Worm (Caenorhabditis elegans) whole organism, L1 larva: ENCODE measurements around the gene sphk-1.

Source experiments
- C34B4.2 ChIP-seq: sonication (generic microtip); optimal IDR thresholded peaks from 2 replicates; lab custom pipeline; 2017; ENCODE audit warnings: mild to moderate bottlenecking, missing genetic modification characterization, missing compliant biosample characterization
- F16B12.6 ChIP-seq: fragments of 150-350 bp; optimal IDR thresholded peaks from 2 replicates; lab custom pipeline; 2014; ENCODE audit warnings: missing biosample characterization, missing genetic modification characterization
- ama-1 ChIP-seq: fragments of 150-350 bp; optimal IDR thresholded peaks from 2 replicates; lab custom pipeline; 2014
- blmp-1 ChIP-seq: fragments of 150-350 bp; optimal IDR thresholded peaks from 2 replicates; lab custom pipeline; 2014; ENCODE audit warnings: missing biosample characterization, missing genetic modification characterization
- ceh-63 ChIP-seq: fragments of 200-800 bp; sonication (Bioruptor generic); optimal IDR thresholded peaks from 2 replicates; lab custom pipeline; 2018; ENCODE audit warnings: mild to moderate bottlenecking, missing genetic modification characterization, missing compliant biosample characterization
- ceh-8 ChIP-seq: fragments of 200-800 bp; sonication (Bioruptor generic); optimal IDR thresholded peaks from 2 replicates; lab custom pipeline; 2018; ENCODE audit warnings: mild to moderate bottlenecking, missing genetic modification characterization, moderate library complexity, missing compliant biosample characterization
- ceh-82 ChIP-seq, 3 experiments: fragments of 150-350 bp in 1 of 3; sonication (generic microtip) in 2 of 3; optimal IDR thresholded peaks; 2 replicates each; lab custom pipeline; 2014 to 2017; ENCODE audit warnings: missing biosample characterization in 3 of 3, missing genetic modification characterization in 3 of 3
- ceh-90 ChIP-seq: sonication (generic microtip); optimal IDR thresholded peaks from 2 replicates; lab custom pipeline; 2016; ENCODE audit warnings: missing genetic modification characterization, missing compliant biosample characterization
- dpl-1 ChIP-seq, 3 experiments: fragments of 150-350 bp in 2 of 3; sonication (generic microtip) in 1 of 3; optimal IDR thresholded peaks; 2 replicates each; lab custom pipeline; 2014 to 2017; ENCODE audit warnings: missing biosample characterization in 3 of 3, missing genetic modification characterization in 3 of 3, missing genetic modification reagents in 3 of 3
- efl-1 ChIP-seq, 4 experiments: fragments of 150-350 bp; optimal IDR thresholded peaks in 3 of 4; peaks in 1 of 4; 1 replicate in 1 of 4; 2 replicates in 3 of 4; lab custom pipeline; 2014; ENCODE audit warnings: missing biosample characterization in 2 of 4, missing genetic modification characterization in 2 of 4, missing genetic modification reagents in 2 of 4
- efl-3 ChIP-seq: fragments of 200-800 bp; sonication (Bioruptor generic); optimal IDR thresholded peaks from 2 replicates; lab custom pipeline; 2018; ENCODE audit warnings: mild to moderate bottlenecking, missing genetic modification characterization, missing compliant biosample characterization
- elt-2 ChIP-seq: sonication (generic microtip); optimal IDR thresholded peaks from 2 replicates; lab custom pipeline; 2016; ENCODE audit warnings: missing genetic modification characterization, mild to moderate bottlenecking, inconsistent platforms, missing compliant biosample characterization, missing genetic modification reagents
- ets-5 ChIP-seq: fragments of 200-800 bp; sonication (Bioruptor generic); IDR thresholded peaks from 2 replicates; pipeline ENCODE4 v1.3.6; 2022; ENCODE audit warnings: missing genetic modification characterization, missing compliant biosample characterization
- fkh-10 ChIP-seq: sonication (generic microtip); optimal IDR thresholded peaks from 2 replicates; lab custom pipeline; 2017; ENCODE audit warnings: missing biosample characterization, missing genetic modification reagents, missing genetic modification characterization
- grh-1 ChIP-seq: fragments of 200-800 bp; sonication (Bioruptor generic); IDR thresholded peaks from 2 replicates; pipeline ENCODE4 v1.3.6; 2022; ENCODE audit warnings: missing genetic modification reagents, missing genetic modification characterization, missing compliant biosample characterization
- hlh-17 ChIP-seq: fragments of 200-800 bp; sonication (Bioruptor generic); optimal IDR thresholded peaks from 2 replicates; lab custom pipeline; 2018; ENCODE audit warnings: missing genetic modification characterization, mild to moderate bottlenecking, missing compliant biosample characterization, moderate library complexity, borderline replicate concordance
- hpl-2 ChIP-seq: fragments of 150-350 bp; optimal IDR thresholded peaks from 2 replicates; lab custom pipeline; 2014; ENCODE audit warnings: missing biosample characterization, missing genetic modification reagents, missing genetic modification characterization
- jun-1 ChIP-seq: fragments of 150-350 bp; optimal IDR thresholded peaks from 2 replicates; lab custom pipeline; 2014; ENCODE audit warnings: missing biosample characterization, missing genetic modification reagents, missing genetic modification characterization
- lin-13 ChIP-seq: fragments of 150-350 bp; optimal IDR thresholded peaks from 2 replicates; lab custom pipeline; 2014; ENCODE audit warnings: missing biosample characterization, missing genetic modification reagents, missing genetic modification characterization
- lin-14 ChIP-seq: fragments of 200-800 bp; sonication (Bioruptor generic); optimal IDR thresholded peaks from 2 replicates; lab custom pipeline; 2018; ENCODE audit warnings: mild to moderate bottlenecking, missing genetic modification characterization, moderate library complexity, missing compliant biosample characterization
- lin-35 ChIP-seq, 2 experiments: fragments of 150-350 bp; optimal IDR thresholded peaks; 2 replicates each; lab custom pipeline; 2014; ENCODE audit warnings: missing biosample characterization in 2 of 2, missing genetic modification characterization in 2 of 2, missing genetic modification reagents in 2 of 2
- lin-39 ChIP-seq: fragments of 150-350 bp; optimal IDR thresholded peaks from 2 replicates; lab custom pipeline; 2014; ENCODE audit warnings: missing biosample characterization, missing genetic modification reagents, missing genetic modification characterization
- lir-3 ChIP-seq: sonication (generic microtip); optimal IDR thresholded peaks from 2 replicates; lab custom pipeline; 2016; ENCODE audit warnings: mild to moderate bottlenecking, missing genetic modification characterization, moderate library complexity, missing compliant biosample characterization; ENCODE audit not compliant: poor library complexity
- lsy-2 ChIP-seq, 2 experiments: fragments of 150-350 bp; optimal IDR thresholded peaks; 2 replicates each; lab custom pipeline; 2014; ENCODE audit warnings: missing biosample characterization in 2 of 2, missing genetic modification characterization in 2 of 2
- mab-9 ChIP-seq: fragments of 200-800 bp; sonication (Bioruptor generic); IDR thresholded peaks from 2 replicates; pipeline ENCODE4 v1.3.6; 2022; ENCODE audit warnings: missing genetic modification reagents, missing genetic modification characterization, missing compliant biosample characterization
- mdl-1 ChIP-seq, 2 experiments: fragments of 150-350 bp; optimal IDR thresholded peaks; 2 replicates each; lab custom pipeline; 2014 to 2017; ENCODE audit warnings: missing biosample characterization in 2 of 2, missing genetic modification characterization in 2 of 2, inconsistent platforms in 1 of 2
- mef-2 ChIP-seq: fragments of 150-350 bp; optimal IDR thresholded peaks from 2 replicates; lab custom pipeline; 2014; ENCODE audit warnings: missing biosample characterization, missing genetic modification characterization
- mep-1 ChIP-seq: fragments of 150-350 bp; optimal IDR thresholded peaks from 2 replicates; lab custom pipeline; 2014; ENCODE audit warnings: missing biosample characterization, missing genetic modification characterization
- nhr-11 ChIP-seq: fragments of 150-350 bp; optimal IDR thresholded peaks from 2 replicates; lab custom pipeline; 2014; ENCODE audit warnings: missing biosample characterization, missing genetic modification characterization
- nhr-19 ChIP-seq: fragments of 200-800 bp; sonication (Bioruptor generic); conservative IDR thresholded peaks from 2 replicates; pipeline ENCODE4 v1.3.6; 2022; ENCODE audit warnings: missing genetic modification characterization, missing compliant biosample characterization
- nhr-20 ChIP-seq: sonication (generic microtip); optimal IDR thresholded peaks from 2 replicates; lab custom pipeline; 2016; ENCODE audit warnings: mild to moderate bottlenecking, missing genetic modification characterization, missing compliant biosample characterization
- nhr-237 ChIP-seq: fragments of 150-350 bp; optimal IDR thresholded peaks from 2 replicates; lab custom pipeline; 2014; ENCODE audit warnings: missing biosample characterization, missing genetic modification characterization
- nhr-47 ChIP-seq: sonication (generic microtip); optimal IDR thresholded peaks from 2 replicates; lab custom pipeline; 2016; ENCODE audit warnings: mild to moderate bottlenecking, missing genetic modification characterization, moderate library complexity, missing compliant biosample characterization
- nhr-71 ChIP-seq: sonication (generic microtip); optimal IDR thresholded peaks from 2 replicates; lab custom pipeline; 2016; ENCODE audit warnings: mild to moderate bottlenecking, missing genetic modification characterization, moderate library complexity, missing compliant biosample characterization
- nhr-85 ChIP-seq: sonication (generic microtip); peaks from one replicate; lab custom pipeline; 2016; ENCODE audit warnings: missing genetic modification characterization, inconsistent platforms, missing compliant biosample characterization
- nhr-90 ChIP-seq: sonication (generic microtip); optimal IDR thresholded peaks from 2 replicates; lab custom pipeline; 2016; ENCODE audit warnings: mild to moderate bottlenecking, missing genetic modification characterization, missing compliant biosample characterization; ENCODE audit not compliant: poor library complexity
- pax-3 ChIP-seq: fragments of 200-800 bp; sonication (Bioruptor generic); optimal IDR thresholded peaks from 2 replicates; lab custom pipeline; 2018; ENCODE audit warnings: mild to moderate bottlenecking, missing genetic modification characterization, moderate library complexity, missing compliant biosample characterization
- pqm-1 ChIP-seq: sonication (generic microtip); optimal IDR thresholded peaks from 3 replicates; lab custom pipeline; 2017; ENCODE audit warnings: missing biosample characterization, missing genetic modification characterization
- rnt-1 ChIP-seq: sonication (generic microtip); optimal IDR thresholded peaks from 2 replicates; lab custom pipeline; 2016; ENCODE audit warnings: mild to moderate bottlenecking, missing genetic modification characterization, moderate library complexity, missing compliant biosample characterization
- skn-1 ChIP-seq: fragments of 150-350 bp; optimal IDR thresholded peaks from 2 replicates; lab custom pipeline; 2014; ENCODE audit warnings: missing biosample characterization, missing genetic modification characterization
- snu-23 ChIP-seq: sonication (generic microtip); optimal IDR thresholded peaks from 2 replicates; lab custom pipeline; 2016; ENCODE audit warnings: missing genetic modification characterization, missing compliant biosample characterization
- sup-37 ChIP-seq: fragments of 200-800 bp; sonication (Bioruptor generic); optimal IDR thresholded peaks from 2 replicates; lab custom pipeline; 2018; ENCODE audit warnings: mild to moderate bottlenecking, missing genetic modification characterization, missing compliant biosample characterization
- swsn-7 ChIP-seq: sonication (generic microtip); optimal IDR thresholded peaks from 2 replicates; lab custom pipeline; 2016; ENCODE audit warnings: missing genetic modification characterization, missing compliant biosample characterization
- tbx-2 ChIP-seq: sonication (generic microtip); optimal IDR thresholded peaks from 2 replicates; lab custom pipeline; 2016; ENCODE audit warnings: missing genetic modification characterization, missing compliant biosample characterization
- unc-130 ChIP-seq: fragments of 150-350 bp; optimal IDR thresholded peaks from 2 replicates; lab custom pipeline; 2017; ENCODE audit warnings: missing biosample characterization, missing genetic modification characterization, inconsistent platforms
- unc-30 ChIP-seq: sonication (generic microtip); optimal IDR thresholded peaks from 2 replicates; lab custom pipeline; 2017; ENCODE audit warnings: missing biosample characterization, missing genetic modification characterization
- unc-62 ChIP-seq: fragments of 150-350 bp; optimal IDR thresholded peaks from 2 replicates; lab custom pipeline; 2014; ENCODE audit warnings: missing biosample characterization, missing genetic modification reagents, missing genetic modification characterization
- unc-98 ChIP-seq: fragments of 200-800 bp; sonication (Bioruptor generic); IDR thresholded peaks from 2 replicates; pipeline ENCODE4 v1.3.6; 2022; ENCODE audit warnings: missing genetic modification characterization, missing compliant biosample characterization
- vab-15 ChIP-seq: sonication (generic microtip); optimal IDR thresholded peaks from 2 replicates; lab custom pipeline; 2017; ENCODE audit warnings: missing genotype, mild to moderate bottlenecking, missing genetic modification characterization, missing compliant biosample characterization
- xbp-1 ChIP-seq: sonication (generic microtip); optimal IDR thresholded peaks from 2 replicates; lab custom pipeline; 2016; ENCODE audit warnings: missing genetic modification characterization, missing compliant biosample characterization
- zip-4 ChIP-seq: fragments of 200-800 bp; sonication (Bioruptor generic); optimal IDR thresholded peaks from 2 replicates; lab custom pipeline; 2018; ENCODE audit warnings: mild to moderate bottlenecking, missing genetic modification characterization, moderate library complexity, missing compliant biosample characterization

sphk-1 gene

DNA sequence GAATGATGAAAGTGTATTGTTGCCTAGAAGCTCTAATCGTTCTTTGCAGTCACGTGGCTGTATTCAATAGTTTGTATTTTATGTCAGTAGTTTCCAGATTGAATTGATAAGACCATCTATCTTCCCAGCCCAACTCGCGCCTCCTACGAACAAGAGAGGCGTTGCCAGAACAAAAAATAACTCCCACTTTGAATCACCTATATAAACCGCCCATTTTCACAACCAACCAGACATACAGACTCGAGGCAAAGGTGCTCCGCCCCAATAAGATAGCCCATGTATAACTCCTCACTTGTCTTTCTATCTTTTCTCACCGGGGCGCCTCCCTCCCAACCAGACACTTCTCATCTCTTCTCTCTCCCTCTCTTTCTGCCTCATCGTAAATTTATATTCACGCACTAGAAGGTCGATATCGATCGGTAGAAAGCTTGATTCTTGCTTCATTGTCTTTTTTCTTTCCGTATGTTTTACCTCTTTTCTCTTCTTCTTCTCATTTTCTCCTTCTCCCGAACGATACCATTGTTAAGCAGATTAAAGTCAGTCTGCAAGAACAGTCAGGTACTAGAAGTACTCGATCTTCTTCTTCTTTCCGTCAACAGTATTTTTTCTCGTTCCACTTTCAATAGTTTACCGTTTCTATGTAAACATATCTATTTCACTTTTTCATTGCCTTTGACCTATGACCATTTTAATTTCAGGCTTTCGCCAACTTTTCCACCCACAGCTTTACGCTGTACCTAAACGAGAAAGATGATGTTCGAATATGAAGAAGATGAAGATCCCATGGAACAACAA, 42.1 kb upstream of the sphk-1 start, which contains the start of gene mak-1:
Gene mak-1 (plus strand): TSS at position 693 of the 795 bp plus-strand sequence.
- TF ChIP-seq fkh-10 (GFP tag; lab: Kevin White, UChicago) (no peak), ceh-63 (GFP tag; lab: Kevin White, UChicago) (no peak), pax-3 (no peak), mep-1 (tag; lab: Kevin White, UChicago) (peak; percentile 2), unc-62 (no peak), C34B4.2 (no peak), blmp-1 (tag; lab: Kevin White, UChicago) (peak; percentile 56), snu-23 (peak; percentile 67), ceh-90 (tag; lab: Kevin White, UChicago) (no peak), mab-9 (no peak), ama-1 (lab: Kevin White, UChicago) (peak; percentile 55), lir-3 (peak; percentile 42), tbx-2 (tag; lab: Kevin White, UChicago) (peak; percentile 47), unc-30 (no peak), nhr-71 (tag; lab: Kevin White, UChicago) (peak; percentile 60), mef-2 (tag; lab: Kevin White, UChicago) (no peak), efl-3 (GFP tag; lab: Kevin White, UChicago) (no peak), hlh-17 (GFP tag; lab: Kevin White, UChicago) (no peak), efl-1 (optimal IDR thresholded peaks at IDR 0.05; lab: Kevin White, UChicago) (no peak), efl-1 (GFP tag; optimal IDR thresholded peaks at IDR 0.05 in 1 of 2; lab: Kevin White, UChicago) (no peak), lin-39 (no peak), hpl-2 (no peak), lin-35 (GFP tag; optimal IDR thresholded peaks at IDR 0.05; lab: Kevin White, UChicago) (peak; percentile 26 to 56), nhr-85 (tag; lab: Kevin White, UChicago) (peak; percentile 86), ets-5 (no peak), nhr-11 (tag; lab: Kevin White, UChicago) (no peak), unc-98 (GFP tag; lab: Robert Waterston, UW) (no peak), ceh-8 (no peak), mdl-1 (tag; optimal IDR thresholded peaks at IDR 0.05; lab: Kevin White, UChicago) (peak in 1 of 2 experiments; percentile 65), skn-1 (no peak), unc-130 (peak; percentile 17), nhr-90 (tag; lab: Kevin White, UChicago) (peak; percentile 39), pqm-1 (tag; lab: Kevin White, UChicago) (no peak), vab-15 (tag; lab: Kevin White, UChicago) (no peak), zip-4 (GFP tag; lab: Kevin White, UChicago) (no peak), lsy-2 (tag; optimal IDR thresholded peaks at IDR 0.05; lab: Kevin White, UChicago) (peak in 1 of 2 experiments; percentile 20), lin-14 (GFP tag; lab: Kevin White, UChicago) (peak; percentile 2), elt-2 (tag; lab: Kevin White, UChicago) (peak; percentile 71), ceh-82 (tag; optimal IDR thresholded peaks at IDR 0.05; lab: Kevin White, UChicago) (no peak), swsn-7 (tag; lab: Kevin White, UChicago) (peak; percentile 11), grh-1 (GFP tag; lab: Robert Waterston, UW) (no peak), nhr-20 (tag; lab: Kevin White, UChicago) (peak; percentile 81), jun-1 (tag; lab: Kevin White, UChicago) (no peak), xbp-1 (tag; lab: Kevin White, UChicago) (peak; percentile 17), nhr-237 (no peak), nhr-19 (peak; percentile 61), F16B12.6 (tag; lab: Kevin White, UChicago) (no peak), dpl-1 (GFP tag; optimal IDR thresholded peaks at IDR 0.05; lab: Kevin White, UChicago) (peak in 1 of 3 experiments; percentile 24), sup-37 (no peak), nhr-47 (tag; lab: Kevin White, UChicago) (peak; percentile 22), lin-13 (GFP tag; lab: Kevin White, UChicago) (no peak), rnt-1 (tag; lab: Kevin White, UChicago) (peak; percentile 49)
